Worm (Caenorhabditis elegans) whole organism, L4/young adult: ENCODE results near the gene F18A11.2.

Source experiments
- W03F9.2 ChIP-seq: fragments of 150-350 bp; optimal IDR thresholded peaks from 2 replicates; lab custom pipeline; 2014; ENCODE audit warnings: missing biosample characterization, missing genetic modification characterization
- dao-5 ChIP-seq: sonication (generic microtip); optimal IDR thresholded peaks from 2 replicates; lab custom pipeline; 2016; ENCODE audit warnings: missing genotype, missing genetic modification characterization, moderate library complexity, missing compliant biosample characterization
- him-1 ChIP-seq: sonication (generic microtip); optimal IDR thresholded peaks from 2 replicates; lab custom pipeline; 2016; ENCODE audit warnings: missing genotype, missing genetic modification reagents, missing genetic modification characterization, missing compliant biosample characterization

The F18A11.2 gene

ce11 chrII:12997413-12997812 is 34.1 kb upstream of the F18A11.2 start, which contains the start of gene Y38F1A.7:
TSS of gene Y38F1A.7 (minus strand) at chrII:12997804.
- no peak for TF ChIP-seq him-1 (tag; lab: Kevin White, UChicago)

- TF ChIP-seq W03F9.2 (tag; lab: Kevin White, UChicago) = no peak
Measured at ce11 chrII:13000753-13001152, 30.7 kb upstream of the F18A11.2 start, which contains the start of gene Y38F1A.8. TSS of gene Y38F1A.8 (minus strand) at chrII:13000853.

- TF ChIP-seq him-1 (tag; lab: Kevin White, UChicago) (no peak), dao-5 (tag; lab: Kevin White, UChicago) (no peak), W03F9.2 (tag; lab: Kevin White, UChicago) (no peak)
Measured at ce11 chrII:13003244-13003643, 28.3 kb upstream of the F18A11.2 start.

- TF ChIP-seq him-1 (tag; lab: Kevin White, UChicago) (no peak), W03F9.2 (tag; lab: Kevin White, UChicago) (no peak), dao-5 (tag; lab: Kevin White, UChicago) (no peak)
Measured at ce11 chrII:13004160-13004871, 27.2 kb upstream of the F18A11.2 start.

ce11 chrII:13004872-13005252 is 26.6 kb upstream of the F18A11.2 start:
- TF ChIP-seq W03F9.2 (tag; lab: Kevin White, UChicago) (no peak), dao-5 (tag; lab: Kevin White, UChicago) (no peak), him-1 (tag; lab: Kevin White, UChicago) (no peak)

ce11 chrII:13006283-13006682 is 25.2 kb upstream of the F18A11.2 start:
- TF ChIP-seq W03F9.2 (tag; lab: Kevin White, UChicago) (no peak), him-1 (tag; lab: Kevin White, UChicago) (no peak), dao-5 (tag; lab: Kevin White, UChicago) (no peak)

- TF ChIP-seq dao-5 (tag; lab: Kevin White, UChicago) = no peak
- TF ChIP-seq him-1 (tag; lab: Kevin White, UChicago) = no peak
- no peak for TF ChIP-seq W03F9.2 (tag; lab: Kevin White, UChicago)
Measured at ce11 chrII:13007717-13008461, 23.6 kb upstream of the F18A11.2 start, which contains the start of gene oig-2. TSS of gene oig-2 (minus strand) at chrII:13008164.

- TF ChIP-seq dao-5 (tag; lab: Kevin White, UChicago) = no peak
- no peak for TF ChIP-seq him-1 (tag; lab: Kevin White, UChicago)
- no peak for TF ChIP-seq W03F9.2 (tag; lab: Kevin White, UChicago)
Measured at ce11 chrII:13012684-13013083, 18.8 kb upstream of the F18A11.2 start.

- no peak for TF ChIP-seq him-1 (tag; lab: Kevin White, UChicago)
- TF ChIP-seq dao-5 (tag; lab: Kevin White, UChicago) = no peak
- TF ChIP-seq W03F9.2 (tag; lab: Kevin White, UChicago) = no peak
Measured at ce11 chrII:13013966-13014365, 17.5 kb upstream of the F18A11.2 start, which contains the start of gene F18A11.5. TSS of gene F18A11.5 (minus strand) at chrII:13014286.

ce11 chrII:13022555-13022954 is 8.9 kb upstream of the F18A11.2 start:
- TF ChIP-seq him-1 (tag; lab: Kevin White, UChicago) (no peak), dao-5 (tag; lab: Kevin White, UChicago) (no peak), W03F9.2 (tag; lab: Kevin White, UChicago) (no peak)

- TF ChIP-seq W03F9.2 (tag; lab: Kevin White, UChicago) (no peak), dao-5 (tag; lab: Kevin White, UChicago) (no peak), him-1 (tag; lab: Kevin White, UChicago) (no peak)
Measured at ce11 chrII:13023518-13023917, 8.0 kb upstream of the F18A11.2 start.

ce11 chrII:13025794-13026412 is 5.6 kb upstream of the F18A11.2 start, which contains the start of gene max-2:
TSS of gene max-2 (minus strand) at chrII:13025844.
- TF ChIP-seq W03F9.2 (tag; lab: Kevin White, UChicago) (no peak), him-1 (tag; lab: Kevin White, UChicago) (no peak), dao-5 (tag; lab: Kevin White, UChicago) (no peak)
